Worm (Caenorhabditis elegans) whole organism, young adult: ENCODE data around the gene zipt-2.2.

ENCODE experiments used
- B0261.1 ChIP-seq: sonication (generic microtip); optimal IDR thresholded peaks from 2 replicates; lab custom pipeline; 2016; ENCODE audit warnings: mild to moderate bottlenecking, missing genetic modification characterization, moderate library complexity, missing compliant biosample characterization
- B0336.3 ChIP-seq: fragments of 200-800 bp; sonication (Bioruptor generic); IDR thresholded peaks from 2 replicates; pipeline ENCODE4 v1.3.6; 2022; ENCODE audit warnings: missing genetic modification characterization, missing compliant biosample characterization
- F23B12.7 ChIP-seq: sonication (generic microtip); optimal IDR thresholded peaks from 2 replicates; lab custom pipeline; 2017; ENCODE audit warnings: missing genetic modification characterization, mild to moderate bottlenecking, missing compliant biosample characterization, antibody characterized with exemption, moderate library complexity; ENCODE audit not compliant: insufficient read depth
- Y95B8A.8 ChIP-seq: fragments of 200-800 bp; sonication (Bioruptor generic); IDR thresholded peaks from 2 replicates; pipeline ENCODE4 v1.3.6; 2022; ENCODE audit warnings: missing genetic modification reagents, missing genetic modification characterization, missing compliant biosample characterization
- ama-1 ChIP-seq, 3 experiments: fragments of 150-350 bp in 1 of 3; sonication (generic microtip) in 2 of 3; optimal IDR thresholded peaks; 2 replicates each; lab custom pipeline; 2014 to 2018; ENCODE audit warnings: missing biosample characterization in 2 of 3, missing genetic modification characterization in 2 of 3, missing genetic modification reagents in 2 of 3
- aptf-3 ChIP-seq: fragments of 200-800 bp; sonication (Bioruptor generic); IDR thresholded peaks from 2 replicates; pipeline ENCODE4 v1.3.6; 2022; ENCODE audit warnings: missing genetic modification characterization, missing compliant biosample characterization
- atf-7 ChIP-seq: sonication (generic microtip); optimal IDR thresholded peaks from 2 replicates; lab custom pipeline; 2017; ENCODE audit warnings: mild to moderate bottlenecking, missing genetic modification characterization, missing compliant biosample characterization
- attf-3 ChIP-seq: fragments of 200-800 bp; sonication (Bioruptor generic); conservative IDR thresholded peaks from 2 replicates; pipeline ENCODE4 v1.3.6; 2022; ENCODE audit warnings: missing genetic modification reagents, missing genetic modification characterization, missing compliant biosample characterization
- ccch-3 ChIP-seq: fragments of 200-800 bp; sonication (Bioruptor generic); optimal IDR thresholded peaks from 2 replicates; lab custom pipeline; 2018; ENCODE audit warnings: mild to moderate bottlenecking, missing genetic modification characterization, missing compliant biosample characterization
- cebp-1 ChIP-seq, 2 experiments: fragments of 200-800 bp in 1 of 2; sonication (Bioruptor generic) in 1 of 2; sonication (generic microtip) in 1 of 2; IDR thresholded peaks in 1 of 2; optimal IDR thresholded peaks in 1 of 2; 2 replicates each; pipeline versions ENCODE4 v1.3.6 to Lab custom; 2017 to 2022; ENCODE audit warnings: missing compliant biosample characterization in 2 of 2, missing genetic modification characterization in 2 of 2, mild to moderate bottlenecking in 1 of 2, missing genetic modification reagents in 1 of 2, moderate library complexity in 1 of 2
- chd-7 ChIP-seq: sonication (generic microtip); optimal IDR thresholded peaks from 2 replicates; lab custom pipeline; 2016; ENCODE audit warnings: mild to moderate bottlenecking, missing genetic modification characterization, moderate library complexity, missing compliant biosample characterization
- dpl-1 ChIP-seq: fragments of 150-350 bp; optimal IDR thresholded peaks from 2 replicates; lab custom pipeline; 2014; ENCODE audit warnings: missing biosample characterization, missing genetic modification reagents, missing genetic modification characterization
- efl-1 ChIP-seq: fragments of 150-350 bp; optimal IDR thresholded peaks from 2 replicates; lab custom pipeline; 2014; ENCODE audit warnings: missing biosample characterization, missing genetic modification reagents, missing genetic modification characterization
- egl-44 ChIP-seq: fragments of 200-800 bp; sonication (Bioruptor generic); IDR thresholded peaks from 2 replicates; pipeline ENCODE4 v1.3.6; 2022; ENCODE audit warnings: missing genetic modification reagents, missing genetic modification characterization, missing compliant biosample characterization
- egrh-3 ChIP-seq: fragments of 200-800 bp; sonication (Bioruptor generic); IDR thresholded peaks from 2 replicates; pipeline ENCODE4 v1.3.6; 2022; ENCODE audit warnings: missing genetic modification reagents, missing genetic modification characterization, missing compliant biosample characterization
- ets-4 ChIP-seq: fragments of 200-800 bp; sonication (Bioruptor generic); optimal IDR thresholded peaks from 2 replicates; lab custom pipeline; 2018; ENCODE audit warnings: mild to moderate bottlenecking, missing genetic modification characterization, missing compliant biosample characterization
- hmg-1.2 ChIP-seq: fragments of 200-800 bp; sonication (Bioruptor generic); IDR thresholded peaks from 2 replicates; pipeline ENCODE4 v1.3.6; 2022; ENCODE audit warnings: missing genetic modification reagents, missing genetic modification characterization, missing compliant biosample characterization
- hsf-1 ChIP-seq: fragments of 200-800 bp; sonication (Bioruptor generic); IDR thresholded peaks from 2 replicates; pipeline ENCODE4 v1.3.6; 2022; ENCODE audit warnings: missing genetic modification reagents, missing genetic modification characterization, missing compliant biosample characterization
- lin-26 ChIP-seq: fragments of 200-800 bp; sonication (Bioruptor generic); IDR thresholded peaks from 2 replicates; pipeline ENCODE4 v1.3.6; 2022; ENCODE audit warnings: missing genetic modification reagents, missing genetic modification characterization, missing compliant biosample characterization
- lsy-27 ChIP-seq: sonication (generic microtip); optimal IDR thresholded peaks from 2 replicates; lab custom pipeline; 2017; ENCODE audit warnings: missing genetic modification characterization, mild to moderate bottlenecking, missing compliant biosample characterization, antibody characterized with exemption, missing genotype, borderline replicate concordance; ENCODE audit not compliant: insufficient read depth
- madf-3 ChIP-seq: fragments of 200-800 bp; sonication (Bioruptor generic); IDR thresholded peaks from 2 replicates; pipeline ENCODE4 v1.3.6; 2022; ENCODE audit warnings: missing genetic modification reagents, missing genetic modification characterization, missing compliant biosample characterization
- mxl-1 ChIP-seq: sonication (generic microtip); optimal IDR thresholded peaks from 2 replicates; lab custom pipeline; 2016; ENCODE audit warnings: missing genetic modification characterization, missing compliant biosample characterization
- nhr-179 ChIP-seq: sonication (generic microtip); optimal IDR thresholded peaks from 2 replicates; lab custom pipeline; 2016; ENCODE audit warnings: mild to moderate bottlenecking, missing genetic modification characterization, missing compliant biosample characterization
- nhr-80 ChIP-seq: sonication (generic microtip); optimal IDR thresholded peaks from 2 replicates; lab custom pipeline; 2016; ENCODE audit warnings: missing genetic modification characterization, missing compliant biosample characterization
- pbrm-1 ChIP-seq: fragments of 200-800 bp; sonication (Bioruptor generic); IDR thresholded peaks from 2 replicates; pipeline ENCODE4 v1.3.6; 2022; ENCODE audit warnings: missing genetic modification reagents, missing genetic modification characterization, missing compliant biosample characterization
- rec-8 ChIP-seq, 2 experiments: sonication (generic microtip); optimal IDR thresholded peaks; 2 replicates each; lab custom pipeline; 2016; ENCODE audit warnings: mild to moderate bottlenecking in 2 of 2, missing genetic modification characterization in 2 of 2, missing genetic modification reagents in 2 of 2, missing genotype in 2 of 2, missing biosample characterization in 1 of 2, missing compliant biosample characterization in 1 of 2, moderate library complexity in 1 of 2
- repo-1 ChIP-seq: sonication (generic microtip); optimal IDR thresholded peaks from 2 replicates; lab custom pipeline; 2017; ENCODE audit warnings: mild to moderate bottlenecking, missing genetic modification characterization, missing compliant biosample characterization
- snpc-1.1 ChIP-seq: sonication (generic microtip); optimal IDR thresholded peaks from 2 replicates; lab custom pipeline; 2017; ENCODE audit warnings: missing genetic modification characterization, mild to moderate bottlenecking, missing compliant biosample characterization, antibody characterized with exemption, moderate library complexity, missing genotype, missing genetic modification reagents; ENCODE audit not compliant: insufficient read depth
- snpc-1.3 ChIP-seq: sonication (generic microtip); optimal IDR thresholded peaks from 2 replicates; lab custom pipeline; 2017; ENCODE audit warnings: missing genetic modification characterization, mild to moderate bottlenecking, missing compliant biosample characterization, antibody characterized with exemption, moderate library complexity, missing genotype, missing genetic modification reagents; ENCODE audit not compliant: insufficient read depth
- snpc-4 ChIP-seq, 5 experiments: fragments of 150-350 bp in 1 of 5; sonication (generic microtip) in 4 of 5; optimal IDR thresholded peaks; 2 replicates each; lab custom pipeline; 2014 to 2018; ENCODE audit warnings: missing genetic modification characterization in 5 of 5, missing biosample characterization in 3 of 5, antibody characterized with exemption in 2 of 5, mild to moderate bottlenecking in 2 of 5, missing compliant biosample characterization in 2 of 5, missing genotype in 2 of 5, moderate library complexity in 2 of 5, missing genetic modification reagents in 1 of 5
- somi-1 ChIP-seq: fragments of 200-800 bp; sonication (Bioruptor generic); optimal IDR thresholded peaks from 2 replicates; lab custom pipeline; 2018; ENCODE audit warnings: mild to moderate bottlenecking, missing genetic modification characterization, missing compliant biosample characterization
- tbp1 ChIP-seq: fragments of 200-800 bp; sonication (Bioruptor generic); optimal IDR thresholded peaks from 2 replicates; lab custom pipeline; 2018; ENCODE audit warnings: mild to moderate bottlenecking, missing genetic modification characterization, missing compliant biosample characterization
- unc-62 ChIP-seq: fragments of 150-350 bp; optimal IDR thresholded peaks from 2 replicates; lab custom pipeline; 2014; ENCODE audit warnings: missing biosample characterization, missing genetic modification reagents, missing genetic modification characterization
- zfh-2 ChIP-seq: fragments of 200-800 bp; sonication (Bioruptor generic); conservative IDR thresholded peaks from 2 replicates; pipeline ENCODE4 v1.3.6; 2022; ENCODE audit warnings: missing genetic modification reagents, missing genetic modification characterization, missing compliant biosample characterization
- zim-3 ChIP-seq: sonication (generic microtip); optimal IDR thresholded peaks from 2 replicates; lab custom pipeline; 2017; ENCODE audit warnings: mild to moderate bottlenecking, missing genetic modification characterization, moderate library complexity, missing compliant biosample characterization
- ztf-25 ChIP-seq: fragments of 200-800 bp; sonication (Bioruptor generic); IDR thresholded peaks from 2 replicates; pipeline ENCODE4 v1.3.6; 2022; ENCODE audit warnings: missing genetic modification reagents, missing genetic modification characterization, missing compliant biosample characterization

zipt-2.2 gene

DNA sequence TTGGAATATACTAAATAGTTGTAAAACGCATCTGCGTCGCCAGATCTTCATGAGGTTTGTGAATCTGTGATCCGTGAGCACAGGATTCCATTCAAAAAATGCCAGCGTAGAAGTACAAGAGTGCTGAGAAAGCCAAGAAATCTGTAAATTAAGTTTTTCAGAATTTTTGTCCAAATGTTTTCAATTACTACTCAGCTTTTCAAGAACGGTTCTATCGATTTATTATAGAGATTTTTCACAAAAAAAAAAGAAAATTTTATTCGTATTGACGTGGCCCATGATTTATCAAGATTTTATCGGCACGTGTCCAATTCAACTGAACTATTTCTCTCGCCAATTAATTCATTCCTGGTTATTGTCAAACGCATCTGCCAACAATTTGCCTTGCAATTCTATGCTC, 34.1 kb upstream of the zipt-2.2 start, which contains the start of gene F36A4.3:
Gene F36A4.3 (plus strand): TSS at position 301 of the 400 bp plus-strand sequence.
- TF ChIP-seq F23B12.7 (tag; lab: Kevin White, UChicago) = no peak
- no peak for TF ChIP-seq unc-62 (GFP tag; lab: Kevin White, UChicago)
- TF ChIP-seq mxl-1 (tag; lab: Kevin White, UChicago) = no peak
- no peak for TF ChIP-seq chd-7 (tag; lab: Kevin White, UChicago)
- TF ChIP-seq nhr-179 (tag; lab: Kevin White, UChicago) = no peak
- no peak for TF ChIP-seq aptf-3

DNA sequence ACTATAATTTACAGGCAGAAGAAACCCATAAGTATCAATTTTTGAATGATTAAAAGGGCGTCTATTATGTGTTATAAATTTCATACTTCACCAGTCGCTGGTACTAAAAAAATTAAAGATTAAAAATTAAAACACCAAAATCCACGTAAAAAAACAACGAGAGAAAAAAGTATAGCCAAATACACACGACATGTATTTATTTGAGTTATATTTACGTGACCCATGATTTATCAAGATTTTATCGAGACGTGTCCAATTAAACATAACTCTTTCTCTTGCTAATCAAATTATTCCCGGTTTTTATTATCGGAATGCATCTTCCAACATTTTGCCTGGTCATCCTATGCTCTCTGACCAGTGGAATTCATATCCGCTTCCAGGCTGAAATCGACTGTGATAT, 32.2 kb upstream of the zipt-2.2 start, which contains the start of gene F36A4.4:
Gene F36A4.4 (plus strand): TSS at position 301 of the 400 bp plus-strand sequence.
- TF ChIP-seq rec-8 (tag; optimal IDR thresholded peaks at IDR 0.05; lab: Kevin White, UChicago) = no peak
- TF ChIP-seq efl-1 (GFP tag; lab: Kevin White, UChicago) = no peak
- no peak for TF ChIP-seq hsf-1 (GFP tag; lab: Robert Waterston, UW)

DNA sequence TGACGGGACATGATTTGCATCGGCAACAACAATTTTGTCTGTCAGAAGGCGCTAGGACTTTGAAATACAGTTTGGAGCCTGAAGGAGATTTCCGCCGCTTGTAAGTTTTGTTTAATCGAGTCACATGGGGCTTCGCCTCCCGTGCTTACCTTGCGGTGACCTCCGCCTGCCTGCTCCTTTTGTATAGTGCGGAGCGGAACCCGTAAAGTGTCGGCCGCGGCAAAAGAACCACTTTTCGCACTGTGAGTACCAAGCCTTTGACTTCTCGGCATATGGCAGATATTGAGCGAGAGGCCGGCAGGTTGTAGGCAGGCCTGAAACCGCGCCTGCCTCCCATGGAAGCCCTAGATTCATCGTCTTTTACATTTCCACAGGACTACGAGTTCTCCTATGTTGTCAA, 30.8 kb upstream of the zipt-2.2 start:
- TF ChIP-seq lsy-27 (tag; lab: Kevin White, UChicago) (no peak), snpc-1.1 (tag; lab: Kevin White, UChicago) (peak; percentile 41), zfh-2 (GFP tag; lab: Robert Waterston, UW) (peak; percentile 64), hmg-1.2 (peak; percentile 43; the same call in 1 of the 2 replicates), snpc-4 (GFP tag; optimal IDR thresholded peaks at IDR 0.05; lab: Kevin White, UChicago) (peak; percentile 33), snpc-4 (tag; optimal IDR thresholded peaks at IDR 0.05; lab: Kevin White, UChicago) (peak in 2 of 4 experiments; percentile 8 to 83), ets-4 (no peak), tbp1 (GFP tag; lab: Kevin White, UChicago) (no peak)

DNA sequence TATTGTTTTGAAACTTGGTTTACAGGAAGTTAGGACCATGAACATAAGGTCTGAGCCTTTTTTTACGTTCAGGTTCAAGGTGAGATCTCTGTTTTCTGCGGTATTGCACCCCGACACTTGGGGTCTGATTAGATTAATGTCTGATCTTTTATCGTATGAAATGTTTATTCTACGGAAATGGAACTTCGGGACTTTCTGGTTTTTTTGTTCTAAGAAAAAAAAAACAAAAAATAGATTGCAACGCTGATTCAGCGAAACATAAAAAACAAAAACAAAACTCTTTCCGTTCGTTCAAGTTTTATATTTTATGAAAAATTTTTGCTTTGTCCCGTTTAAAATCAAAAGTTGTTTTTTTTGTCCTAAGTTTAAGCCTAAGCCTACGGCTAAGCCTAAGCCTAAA, 30.1 kb upstream of the zipt-2.2 start, which contains the start of gene F36A4.5:
Gene F36A4.5 (plus strand): TSS at position 301 of the 400 bp plus-strand sequence.
- TF ChIP-seq ztf-25 = no peak
- TF ChIP-seq B0336.3 (GFP tag; lab: Robert Waterston, UW) = no peak
- no peak for TF ChIP-seq zim-3 (tag; lab: Kevin White, UChicago)
- no peak for TF ChIP-seq nhr-80 (tag; lab: Kevin White, UChicago)
- no peak for TF ChIP-seq lin-26 (GFP tag; lab: Robert Waterston, UW)
- TF ChIP-seq pbrm-1 (GFP tag; lab: Robert Waterston, UW) = no peak
- TF ChIP-seq, all 124 proteins: peak for 0

DNA sequence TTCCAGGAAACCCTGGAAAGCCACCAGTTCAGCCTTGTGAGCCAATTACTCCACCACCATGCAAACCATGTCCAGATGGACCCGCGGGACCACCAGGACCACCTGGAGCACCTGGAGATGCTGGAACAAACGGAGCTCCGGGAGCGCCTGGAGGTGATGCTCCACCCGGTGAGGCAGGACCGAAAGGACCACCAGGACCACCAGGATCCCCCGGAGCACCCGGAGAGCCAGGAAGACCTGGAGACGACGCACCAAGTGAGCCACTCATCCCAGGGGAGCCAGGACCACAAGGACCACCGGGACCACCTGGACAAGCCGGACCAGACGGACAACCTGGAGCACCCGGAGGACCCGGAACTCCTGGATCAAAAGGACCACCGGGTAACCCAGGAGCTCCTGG, 29.5 kb upstream of the zipt-2.2 start:
- no peak for TF ChIP-seq somi-1 (GFP tag; lab: Kevin White, UChicago)
- no peak for TF ChIP-seq hmg-1.2
- 0 out of 2 replicates have a peak, but pooled peaks have one; percentile 1 for TF ChIP-seq attf-3 (GFP tag; lab: Robert Waterston, UW)
- TF ChIP-seq egrh-3 (GFP tag; lab: Robert Waterston, UW) = peak; percentile 97
- TF ChIP-seq zfh-2 (GFP tag; lab: Robert Waterston, UW) = peak; percentile 96

DNA sequence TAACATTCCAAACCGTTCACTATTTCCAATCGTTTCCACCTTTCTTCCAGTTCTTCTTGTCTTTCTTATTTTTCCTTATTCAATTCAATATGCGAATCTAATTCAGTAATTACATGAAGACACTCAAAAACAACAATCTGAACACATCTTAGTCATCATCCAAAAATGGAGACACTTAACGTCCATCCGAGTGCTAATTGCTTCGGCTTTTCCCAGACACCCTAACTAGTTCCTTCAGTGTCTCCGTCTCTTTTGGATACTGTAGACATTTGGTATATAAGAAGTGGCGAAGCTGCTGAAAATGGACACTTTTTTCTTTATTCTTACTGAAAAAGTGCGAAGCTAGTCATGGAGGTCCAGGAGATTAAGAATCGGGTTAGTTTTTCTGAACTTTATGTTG, 27.8 kb upstream of the zipt-2.2 start, which contains the start of gene col-33:
Gene col-33 (plus strand): TSS at position 301 of the 400 bp plus-strand sequence.
- TF ChIP-seq Y95B8A.8 (GFP tag; lab: Robert Waterston, UW) (no peak), repo-1 (tag; lab: Kevin White, UChicago) (no peak), atf-7 (tag; lab: Kevin White, UChicago) (no peak), ama-1 (optimal IDR thresholded peaks at IDR 0.05; lab: Kevin White, UChicago) (no peak), ama-1 (GFP tag; optimal IDR thresholded peaks at IDR 0.05; lab: Kevin White, UChicago) (no peak), ccch-3 (no peak), snpc-1.3 (tag; lab: Kevin White, UChicago) (no peak), madf-3 (GFP tag; lab: Robert Waterston, UW) (no peak), dpl-1 (no peak), nhr-80 (tag; lab: Kevin White, UChicago) (no peak), egl-44 (no peak), cebp-1 (GFP tag; IDR thresholded peaks at IDR 0.05; lab: Robert Waterston, UW) (no peak), cebp-1 (tag; optimal IDR thresholded peaks at IDR 0.05; lab: Kevin White, UChicago) (no peak), B0261.1 (tag; lab: Kevin White, UChicago) (no peak), snpc-4 (GFP tag; optimal IDR thresholded peaks at IDR 0.05; lab: Kevin White, UChicago) (no peak), snpc-4 (tag; optimal IDR thresholded peaks at IDR 0.05; lab: Kevin White, UChicago) (no peak), zfh-2 (GFP tag; lab: Robert Waterston, UW) (no peak), nhr-179 (tag; lab: Kevin White, UChicago) (no peak)
